Fruit fly (Drosophila melanogaster) whole organism, embryonic: ENCODE results near the gene fzy.

ENCODE experiments used
- Awh ChIP-seq: fragments of 200-800 bp; sonication (Bioruptor generic); IDR thresholded peaks from 2 replicates; pipeline ENCODE4, ENCODE4 v1.3.6; 2022; ENCODE audit warnings: missing biosample characterization, missing genetic modification characterization
- CG10543 ChIP-seq: fragments of 200-800 bp; sonication (Bioruptor generic); optimal IDR thresholded peaks from 3 replicates; lab custom pipeline; 2017; ENCODE audit warnings: missing biosample characterization, mild to moderate bottlenecking, missing genetic modification characterization, moderate library complexity
- CG11456 ChIP-seq: fragments of 200-800 bp; sonication (Bioruptor generic); IDR thresholded peaks from 3 replicates; pipeline ENCODE4 v1.3.6; 2022; ENCODE audit warnings: missing biosample characterization, missing genetic modification characterization
- CG11723 ChIP-seq: fragments of 200-800 bp; sonication (Bioruptor generic); optimal IDR thresholded peaks from 2 replicates; lab custom pipeline; 2017; ENCODE audit warnings: missing biosample characterization, mild to moderate bottlenecking, missing genetic modification characterization
- CG13775 ChIP-seq: fragments of 200-800 bp; sonication (Bioruptor generic); optimal IDR thresholded peaks from 3 replicates; lab custom pipeline; 2017; ENCODE audit warnings: missing biosample characterization, mild to moderate bottlenecking, missing genetic modification characterization
- CG14050 ChIP-seq: fragments of 200-800 bp; sonication (Bioruptor generic); IDR thresholded peaks from 3 replicates; pipeline ENCODE4 v1.3.6; 2022; ENCODE audit warnings: missing biosample characterization, missing genetic modification characterization
- CG16779 ChIP-seq: fragments of 200-800 bp; sonication (Bioruptor generic); IDR thresholded peaks from 2 replicates; pipeline ENCODE4 v1.3.6; 2022; ENCODE audit warnings: missing biosample characterization, missing genetic modification characterization
- CG17385 ChIP-seq: fragments of 200-800 bp; sonication (Bioruptor generic); optimal IDR thresholded peaks from 3 replicates; lab custom pipeline; 2018; ENCODE audit warnings: missing biosample characterization, mild to moderate bottlenecking, missing genetic modification characterization
- CG2199 ChIP-seq: fragments of 200-800 bp; sonication (Bioruptor generic); IDR thresholded peaks from 3 replicates; pipeline ENCODE4 v1.3.6; 2022; ENCODE audit warnings: missing biosample characterization, missing genetic modification characterization
- CG2889 ChIP-seq: fragments of 200-800 bp; sonication (Bioruptor generic); IDR thresholded peaks from 3 replicates; pipeline ENCODE4 v1.3.6; 2022; ENCODE audit warnings: missing biosample characterization, missing genetic modification characterization
- CG30431 ChIP-seq: fragments of 200-800 bp; sonication (Bioruptor generic); optimal IDR thresholded peaks from 2 replicates; lab custom pipeline; 2017; ENCODE audit warnings: missing biosample characterization, missing genetic modification characterization
- CG31388 ChIP-seq: fragments of 200-800 bp; sonication (Bioruptor generic); optimal IDR thresholded peaks from 2 replicates; lab custom pipeline; 2016; ENCODE audit warnings: missing biosample characterization, missing genetic modification characterization
- CG32532 ChIP-seq: fragments of 200-800 bp; sonication (Bioruptor generic); IDR thresholded peaks from 2 replicates; pipeline ENCODE4 v1.3.6; 2022; ENCODE audit warnings: missing biosample characterization, missing genetic modification characterization
- CG3281 ChIP-seq: fragments of 200-800 bp; sonication (Bioruptor generic); optimal IDR thresholded peaks from 3 replicates; lab custom pipeline; 2017; ENCODE audit warnings: missing biosample characterization, mild to moderate bottlenecking, missing genetic modification characterization
- CG34224 ChIP-seq: fragments of 200-800 bp; sonication (Bioruptor generic); IDR thresholded peaks from 3 replicates; pipeline ENCODE4 v1.3.6; 2022; ENCODE audit warnings: missing biosample characterization, missing genetic modification characterization; ENCODE audit not compliant: partially characterized antibody
- CG3847 ChIP-seq: fragments of 200-800 bp; sonication (Bioruptor generic); IDR thresholded peaks from 2 replicates; pipeline ENCODE4 v1.3.6; 2022; ENCODE audit warnings: missing biosample characterization, missing genetic modification characterization
- CG4404 ChIP-seq: fragments of 200-800 bp; sonication (Bioruptor generic); IDR thresholded peaks from 2 replicates; pipeline ENCODE4 v1.3.6; 2022; ENCODE audit warnings: missing biosample characterization, missing genetic modification characterization
- CG6654 ChIP-seq: fragments of 200-800 bp; sonication (Bioruptor generic); optimal IDR thresholded peaks from 2 replicates; lab custom pipeline; 2017; ENCODE audit warnings: missing biosample characterization, mild to moderate bottlenecking, missing genetic modification characterization
- CG7786 ChIP-seq: fragments of 200-800 bp; sonication (Bioruptor generic); optimal IDR thresholded peaks from 2 replicates; lab custom pipeline; 2016; ENCODE audit warnings: missing biosample characterization, missing genetic modification characterization
- CG8388 ChIP-seq: fragments of 200-800 bp; sonication (Bioruptor generic); optimal IDR thresholded peaks from 2 replicates; lab custom pipeline; 2019; ENCODE audit warnings: missing biosample characterization, mild to moderate bottlenecking, missing genetic modification characterization, moderate library complexity
- CG8944 ChIP-seq: fragments of 200-800 bp; sonication (Bioruptor generic); optimal IDR thresholded peaks from 3 replicates; lab custom pipeline; 2016; ENCODE audit warnings: missing biosample characterization, missing genetic modification characterization
- CHES-1-like ChIP-seq: fragments of 200-800 bp; sonication (Bioruptor generic); optimal IDR thresholded peaks from 2 replicates; lab custom pipeline; 2016; ENCODE audit warnings: missing biosample characterization, missing genetic modification characterization
- Dip3 ChIP-seq: fragments of 200-800 bp; sonication (Bioruptor generic); optimal IDR thresholded peaks from 3 replicates; lab custom pipeline; 2016; ENCODE audit warnings: missing biosample characterization, missing genetic modification characterization
- Elba2 ChIP-seq: fragments of 200-800 bp; sonication (Bioruptor generic); optimal IDR thresholded peaks from 3 replicates; lab custom pipeline; 2016; ENCODE audit warnings: missing biosample characterization, missing genetic modification characterization
- Fer1 ChIP-seq: fragments of 200-800 bp; sonication (Bioruptor generic); optimal IDR thresholded peaks from 2 replicates; lab custom pipeline; 2017; ENCODE audit warnings: missing biosample characterization, mild to moderate bottlenecking, missing genetic modification characterization
- Fer2 ChIP-seq: fragments of 200-800 bp; sonication (Bioruptor generic); optimal IDR thresholded peaks from 2 replicates; lab custom pipeline; 2018; ENCODE audit warnings: missing biosample characterization, mild to moderate bottlenecking, missing genetic modification characterization, moderate library complexity
- Fer3 ChIP-seq: fragments of 200-800 bp; sonication (Bioruptor generic); optimal IDR thresholded peaks from 2 replicates; lab custom pipeline; 2018; ENCODE audit warnings: missing biosample characterization, mild to moderate bottlenecking, missing genetic modification characterization, moderate library complexity
- HLHmδ ChIP-seq: fragments of 200-800 bp; sonication (Bioruptor generic); optimal IDR thresholded peaks from 2 replicates; lab custom pipeline; 2018; ENCODE audit warnings: missing biosample characterization, mild to moderate bottlenecking, missing genetic modification characterization, moderate library complexity
- NC2α ChIP-seq: fragments of 200-800 bp; sonication (Bioruptor generic); optimal IDR thresholded peaks from 2 replicates; lab custom pipeline; 2016; ENCODE audit warnings: missing biosample characterization, missing genetic modification characterization
- Rx ChIP-seq: fragments of 200-800 bp; sonication (Bioruptor generic); IDR thresholded peaks from 2 replicates; pipeline ENCODE4 v1.3.6; 2022; ENCODE audit warnings: missing biosample characterization, missing genetic modification characterization
- bbx ChIP-seq: fragments of 200-800 bp; sonication (Bioruptor generic); IDR thresholded peaks from 2 replicates; pipeline ENCODE4 v1.3.6; 2022; ENCODE audit warnings: missing biosample characterization, missing genetic modification characterization; ENCODE audit not compliant: partially characterized antibody
- cg ChIP-seq: fragments of 200-800 bp; sonication (Bioruptor generic); optimal IDR thresholded peaks from 3 replicates; lab custom pipeline; 2019; ENCODE audit warnings: missing biosample characterization, mild to moderate bottlenecking, missing genetic modification characterization, moderate library complexity
- chm ChIP-seq: fragments of 200-800 bp; sonication (Bioruptor generic); IDR thresholded peaks from 2 replicates; pipeline ENCODE4 v1.3.6; 2022; ENCODE audit warnings: missing biosample characterization, missing genetic modification characterization
- disco-r ChIP-seq: fragments of 200-800 bp; sonication (Bioruptor generic); optimal IDR thresholded peaks from 2 replicates; lab custom pipeline; 2016; ENCODE audit warnings: missing biosample characterization, missing genetic modification characterization
- dmrt99B ChIP-seq: fragments of 200-800 bp; sonication (Bioruptor generic); optimal IDR thresholded peaks from 2 replicates; lab custom pipeline; 2018; ENCODE audit warnings: missing biosample characterization, mild to moderate bottlenecking, missing genetic modification characterization, moderate library complexity
- fd64A ChIP-seq: fragments of 200-800 bp; sonication (Bioruptor generic); optimal IDR thresholded peaks from 3 replicates; lab custom pipeline; 2018; ENCODE audit warnings: missing biosample characterization, mild to moderate bottlenecking, missing genetic modification characterization
- gcm2 ChIP-seq: fragments of 200-800 bp; sonication (Bioruptor generic); optimal IDR thresholded peaks from 2 replicates; lab custom pipeline; 2016; ENCODE audit warnings: missing biosample characterization, missing genetic modification characterization
- ham ChIP-seq: fragments of 200-800 bp; sonication (Bioruptor generic); IDR thresholded peaks from 2 replicates; pipeline ENCODE4 v1.3.6; 2022; ENCODE audit warnings: missing biosample characterization, missing genetic modification characterization
- knrl ChIP-seq: fragments of 200-800 bp; sonication (Bioruptor generic); IDR thresholded peaks from 3 replicates; pipeline ENCODE4 v1.3.6; 2022; ENCODE audit warnings: missing biosample characterization, missing genetic modification characterization; ENCODE audit not compliant: partially characterized antibody
- lov ChIP-seq, 2 experiments: fragments of 200-800 bp in 1 of 2; fragments of >200 bp in 1 of 2; sonication (Bioruptor generic) in 1 of 2; IDR thresholded peaks in 1 of 2; optimal IDR thresholded peaks in 1 of 2; 2 replicates in 1 of 2; 3 replicates in 1 of 2; pipeline versions ENCODE4 v1.3.6 to Lab custom; 2017 to 2022; ENCODE audit warnings: missing biosample characterization in 1 of 2, missing genetic modification characterization in 1 of 2
- nerfin-2 ChIP-seq: fragments of 200-800 bp; sonication (Bioruptor generic); IDR thresholded peaks from 2 replicates; pipeline ENCODE4 v1.3.6; 2022; ENCODE audit warnings: missing biosample characterization, missing genetic modification characterization; ENCODE audit not compliant: partially characterized antibody
- pho ChIP-seq: fragments of 200-800 bp; sonication (Bioruptor generic); optimal IDR thresholded peaks from 2 replicates; lab custom pipeline; 2016; ENCODE audit warnings: missing biosample characterization, missing genetic modification characterization
- pros ChIP-seq: fragments of 200-800 bp; sonication (Bioruptor generic); optimal IDR thresholded peaks from 3 replicates; lab custom pipeline; 2019; ENCODE audit warnings: missing biosample characterization, mild to moderate bottlenecking, missing genetic modification characterization, moderate library complexity
- scrt ChIP-seq: fragments of 200-800 bp; sonication (Bioruptor generic); optimal IDR thresholded peaks from 2 replicates; lab custom pipeline; 2018; ENCODE audit warnings: missing biosample characterization, mild to moderate bottlenecking, missing genetic modification characterization, moderate library complexity
- sqz ChIP-seq: fragments of 200-800 bp; sonication (Bioruptor generic); optimal IDR thresholded peaks from 3 replicates; lab custom pipeline; 2018; ENCODE audit warnings: missing biosample characterization, mild to moderate bottlenecking, missing genetic modification characterization
- unpg ChIP-seq: fragments of 200-800 bp; sonication (Bioruptor generic); optimal IDR thresholded peaks from 3 replicates; lab custom pipeline; 2018; ENCODE audit warnings: missing biosample characterization, mild to moderate bottlenecking, missing genetic modification characterization, moderate library complexity
- wor ChIP-seq: fragments of 200-800 bp; sonication (Bioruptor generic); IDR thresholded peaks from 2 replicates; pipeline ENCODE4 v1.3.6; 2022; ENCODE audit warnings: missing biosample characterization, missing genetic modification characterization
- yki ChIP-seq: fragments of >200 bp; optimal IDR thresholded peaks from 3 replicates; lab custom pipeline; 2018
- zen ChIP-seq: fragments of 200-800 bp; sonication (Bioruptor generic); optimal IDR thresholded peaks from 3 replicates; lab custom pipeline; 2018; ENCODE audit warnings: missing biosample characterization, mild to moderate bottlenecking, missing genetic modification characterization, moderate library complexity

The fzy gene

DNA sequence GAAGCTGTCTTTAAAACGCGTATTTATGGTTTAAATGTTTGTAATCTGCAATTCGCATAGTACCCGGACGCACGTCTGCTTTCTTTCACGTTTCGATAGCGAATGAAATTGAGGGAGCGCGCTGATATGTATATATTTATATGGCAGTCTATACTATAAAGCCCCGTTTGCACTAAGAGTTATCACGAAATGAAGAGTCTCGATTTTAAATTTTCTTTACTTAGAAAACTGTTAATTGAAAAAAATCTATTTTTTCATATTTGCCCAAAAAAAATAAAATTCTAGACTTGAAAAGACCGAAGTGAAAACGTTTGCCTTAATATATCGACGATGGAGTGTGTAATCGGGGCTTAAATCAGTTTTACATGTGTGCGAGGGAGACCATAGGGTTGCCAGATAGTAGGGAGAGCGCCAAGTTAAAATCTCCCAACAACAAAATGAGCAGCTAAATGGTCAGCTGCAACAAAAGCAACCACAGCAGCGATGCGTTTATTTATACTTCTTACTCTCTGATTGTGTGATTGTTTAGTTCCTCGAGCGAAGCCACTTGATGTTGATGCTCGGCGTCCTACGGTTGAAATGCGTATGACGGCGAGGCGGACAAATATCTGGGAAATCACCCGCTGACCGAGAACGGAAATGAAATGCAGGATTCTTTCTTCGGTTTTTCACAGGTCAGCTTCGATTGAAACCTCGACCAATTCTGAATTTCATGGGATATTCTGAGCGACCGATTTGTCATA, 14.9 kb downstream of the fzy start, which contains the start of gene cact (continued):
- TF ChIP-seq Fer3 (tag; lab: Kevin White, UChicago) (peak; percentile 93), cg (GFP tag; lab: Kevin White, UChicago) (peak; percentile 84), Awh (GFP tag; lab: Robert Waterston, UW) (peak; percentile 69), Fer1 (peak; percentile 93), CG3281 (peak; percentile 89), CG3847 (GFP tag; lab: Robert Waterston, UW) (peak; percentile 92), wor (GFP tag; lab: Robert Waterston, UW) (peak; percentile 79), Dip3 (GFP tag; lab: Kevin White, UChicago) (peak; percentile 94), chm (GFP tag; lab: Robert Waterston, UW) (peak; percentile 66), Rx (GFP tag; lab: Robert Waterston, UW) (peak; percentile 85), disco-r (peak; percentile 92), CG30431 (GFP tag; lab: Kevin White, UChicago) (peak; percentile 84), NC2α (GFP tag; lab: Kevin White, UChicago) (peak; percentile 93), CG10543 (GFP tag; lab: Kevin White, UChicago) (peak; percentile 92), unpg (peak; percentile 95), Fer2 (tag; lab: Kevin White, UChicago) (peak; percentile 76), CG34224 (GFP tag; lab: Robert Waterston, UW) (no peak), Elba2 (GFP tag; lab: Kevin White, UChicago) (peak; percentile 54), HLHmδ (GFP tag; lab: Kevin White, UChicago) (peak; percentile 72), zen (tag; lab: Kevin White, UChicago) (peak; percentile 94), CG14050 (peak; percentile 86), fd64A (GFP tag; lab: Kevin White, UChicago) (no peak), CG2889 (GFP tag; lab: Robert Waterston, UW) (peak; percentile 68; the same call in 2 of the 3 replicates), lov (optimal IDR thresholded peaks at IDR 0.05; lab: Kevin White, UChicago) (no peak), lov (GFP tag; IDR thresholded peaks at IDR 0.05; lab: Robert Waterston, UW) (peak; percentile 66; the same call in 2 of the 3 replicates), dmrt99B (tag; lab: Kevin White, UChicago) (peak; percentile 87), CG11723 (GFP tag; lab: Kevin White, UChicago) (peak; percentile 82), pho (GFP tag; lab: Kevin White, UChicago) (peak; percentile 94), CHES-1-like (GFP tag; lab: Kevin White, UChicago) (peak; percentile 96), pros (GFP tag; lab: Kevin White, UChicago) (peak; percentile 8), nerfin-2 (GFP tag; lab: Robert Waterston, UW) (no peak), CG31388 (GFP tag; lab: Kevin White, UChicago) (peak; percentile 77), CG4404 (GFP tag; lab: Robert Waterston, UW) (peak; percentile 80), knrl (peak; percentile 75), CG7786 (GFP tag; lab: Kevin White, UChicago) (peak; percentile 95), sqz (GFP tag; lab: Kevin White, UChicago) (peak; percentile 59), CG6654 (GFP tag; lab: Kevin White, UChicago) (peak; percentile 78), CG17385 (GFP tag; lab: Kevin White, UChicago) (peak; percentile 78), CG11456 (GFP tag; lab: Robert Waterston, UW) (peak; percentile 91), yki (lab: Kevin White, UChicago) (no peak), CG2199 (peak; percentile 87), CG32532 (GFP tag; lab: Robert Waterston, UW) (peak; percentile 94), gcm2 (GFP tag; lab: Kevin White, UChicago) (peak; percentile 76), CG16779 (GFP tag; lab: Robert Waterston, UW) (peak; percentile 68; the same call in 1 of the 2 replicates), ham (GFP tag; lab: Robert Waterston, UW) (peak; percentile 65; the same call in 1 of the 2 replicates), CG8388 (GFP tag; lab: Kevin White, UChicago) (peak; percentile 93), CG8944 (GFP tag; lab: Kevin White, UChicago) (peak; percentile 91), scrt (GFP tag; lab: Kevin White, UChicago) (peak; percentile 82), CG13775 (GFP tag; lab: Kevin White, UChicago) (peak; percentile 93), bbx (no peak)
